Fruit fly (Drosophila melanogaster): ENCODE measurements around the gene Ada1-2.
"Not testable (repeated sequence)": the region's sequence is repeated elsewhere in the genome, so short reads cannot be mapped to it uniquely, and the experiment has no call there.

Ada1-2 gene

DNA sequence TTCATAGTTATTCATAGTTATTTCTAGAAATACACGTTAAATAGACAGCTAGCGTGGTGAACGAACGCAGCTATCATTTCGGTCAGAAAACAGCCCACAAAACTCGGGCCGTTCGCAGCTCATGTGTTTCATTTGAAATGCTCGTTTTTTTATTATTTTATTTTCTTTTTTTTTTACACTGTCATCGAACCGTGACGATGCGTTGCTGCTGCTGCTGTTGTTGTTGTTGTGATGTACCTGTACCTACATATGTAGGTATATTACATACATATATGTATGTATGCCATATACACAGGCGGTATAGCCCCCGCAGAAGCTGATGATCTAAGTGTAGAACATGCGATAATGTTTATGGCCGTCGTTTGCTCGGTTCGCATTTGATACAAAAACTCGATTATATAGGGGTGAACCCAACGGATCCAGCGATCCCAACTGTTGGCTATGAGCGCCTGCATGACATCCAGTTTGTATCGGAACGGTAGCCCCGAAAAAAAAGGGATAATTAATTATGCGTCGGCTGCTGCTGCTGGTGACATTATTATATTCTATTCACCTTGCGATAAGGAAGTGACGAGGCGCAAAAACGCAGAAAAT lies 19.5 kb upstream of the Ada1-2 start:
- TF ChIP-seq CG8478 (optimal IDR thresholded peaks at IDR 0.05) (no peak), CTCF (optimal IDR thresholded peaks at IDR 0.05) (no peak)

DNA sequence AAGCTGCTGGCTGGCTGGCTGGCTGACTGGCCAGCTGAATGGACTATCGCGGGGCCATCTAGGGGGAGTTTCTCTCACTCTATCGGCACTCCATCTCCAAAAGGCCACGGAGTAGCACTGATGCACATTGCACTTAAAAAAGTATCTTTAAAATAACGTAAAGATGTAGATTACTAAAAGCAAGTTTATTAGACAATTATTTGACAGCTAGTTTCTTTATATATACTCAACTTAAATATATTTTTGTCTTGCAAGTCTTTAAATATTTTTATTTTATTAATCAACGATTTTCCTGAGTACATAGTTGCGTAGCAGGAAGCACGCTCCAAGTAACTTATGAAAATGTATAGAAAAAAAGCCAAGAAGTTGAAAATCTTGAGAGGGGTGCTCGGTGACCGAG lies 15.7 kb upstream of the Ada1-2 start:
- TF ChIP-seq CTCF (optimal IDR thresholded peaks at IDR 0.05) (no peak), CG8478 (optimal IDR thresholded peaks at IDR 0.05) (no peak)

DNA sequence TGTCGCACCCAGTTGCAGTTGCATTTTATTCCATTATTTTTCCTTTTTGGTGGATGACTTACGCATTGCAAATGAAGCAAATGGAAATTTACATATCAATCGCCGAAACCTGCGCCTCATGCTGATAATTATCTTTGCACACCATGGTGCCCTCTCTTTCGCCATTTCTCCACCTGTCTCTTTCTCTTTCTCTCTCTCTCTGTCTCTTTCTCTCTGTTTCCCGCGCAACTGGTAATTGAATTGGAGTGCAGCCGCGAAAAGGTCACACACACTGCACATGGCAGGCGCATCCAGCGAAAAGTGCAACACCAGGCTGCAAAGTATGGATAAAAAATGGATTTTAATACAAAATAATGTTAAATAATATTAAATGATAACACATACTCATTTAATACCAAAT lies 15.0 kb upstream of the Ada1-2 start:
- TF ChIP-seq CG8478 (optimal IDR thresholded peaks at IDR 0.05) (no peak), CTCF (optimal IDR thresholded peaks at IDR 0.05) (no peak)

DNA sequence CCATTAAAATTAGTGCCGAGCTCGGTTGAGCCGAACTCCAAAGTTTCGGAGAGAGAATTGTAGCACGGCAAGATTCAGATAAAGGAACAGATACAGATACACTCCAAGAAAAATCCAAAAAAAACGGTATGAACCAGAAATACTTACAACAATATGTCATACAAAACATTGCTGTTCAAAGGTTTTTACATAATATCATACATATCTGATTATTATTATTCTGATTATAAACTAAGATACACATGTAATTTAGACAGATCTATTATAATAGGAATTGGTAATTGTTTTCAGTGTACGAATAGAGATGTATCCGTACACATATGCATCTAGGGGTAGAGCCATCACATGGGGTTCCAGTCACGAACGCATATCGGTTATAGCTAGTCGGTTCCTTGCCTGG lies 12.6 kb upstream of the Ada1-2 start:
- TF ChIP-seq CTCF (optimal IDR thresholded peaks at IDR 0.05): no peak
- no peak for TF ChIP-seq CG8478 (optimal IDR thresholded peaks at IDR 0.05)

DNA sequence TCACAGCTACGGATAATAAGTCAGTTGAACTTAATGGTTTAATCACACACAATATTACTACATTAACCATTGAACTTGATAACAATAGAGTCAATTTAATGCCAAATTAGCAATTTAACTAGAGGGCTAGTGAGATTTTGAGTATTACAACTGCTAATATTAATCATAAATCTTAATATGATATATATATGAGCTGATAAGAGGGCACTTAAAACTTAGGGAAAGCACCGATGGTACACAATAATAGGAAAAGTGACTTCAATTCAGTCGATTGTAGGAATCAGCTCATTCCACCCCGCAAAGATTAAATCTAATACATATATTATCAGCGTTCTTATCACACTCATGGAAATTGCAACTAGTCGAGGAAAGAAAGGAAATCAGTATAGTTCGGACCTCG lies 11.5 kb upstream of the Ada1-2 start, which contains the start of gene CG16965:
TSS of gene CG16965 (plus strand) at position 382 of the 400 bp plus-strand sequence.
- no peak for TF ChIP-seq CTCF (optimal IDR thresholded peaks at IDR 0.05)
- no peak for TF ChIP-seq CG8478 (optimal IDR thresholded peaks at IDR 0.05)

DNA sequence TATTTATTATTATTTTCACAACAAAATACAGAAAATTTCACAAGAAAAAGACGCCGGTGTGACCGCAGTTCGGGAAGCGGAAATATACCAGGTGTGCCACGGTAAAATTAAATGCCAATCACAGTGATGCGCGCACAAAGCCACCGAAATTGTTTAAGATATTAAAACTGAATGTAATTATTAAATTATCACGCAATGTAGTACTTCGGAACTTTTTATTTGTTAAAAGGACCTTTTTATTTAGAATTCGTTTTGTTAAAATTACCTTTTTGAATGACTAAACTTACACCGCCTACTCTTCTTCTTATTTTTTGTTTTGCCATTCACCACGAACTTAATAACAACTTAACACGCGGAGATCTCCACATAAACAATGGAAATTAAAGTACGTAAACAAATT lies 4.8 kb upstream of the Ada1-2 start, which contains the start of the genes CG6686 and CG34163:
TSS of gene CG6686 (minus strand) at position 95 of the 400 bp plus-strand sequence.
TSS of gene CG34163 (plus strand) at position 326 of the 400 bp plus-strand sequence.
- TF ChIP-seq CTCF (optimal IDR thresholded peaks at IDR 0.05) (no peak), CG8478 (optimal IDR thresholded peaks at IDR 0.05) (no peak)

DNA sequence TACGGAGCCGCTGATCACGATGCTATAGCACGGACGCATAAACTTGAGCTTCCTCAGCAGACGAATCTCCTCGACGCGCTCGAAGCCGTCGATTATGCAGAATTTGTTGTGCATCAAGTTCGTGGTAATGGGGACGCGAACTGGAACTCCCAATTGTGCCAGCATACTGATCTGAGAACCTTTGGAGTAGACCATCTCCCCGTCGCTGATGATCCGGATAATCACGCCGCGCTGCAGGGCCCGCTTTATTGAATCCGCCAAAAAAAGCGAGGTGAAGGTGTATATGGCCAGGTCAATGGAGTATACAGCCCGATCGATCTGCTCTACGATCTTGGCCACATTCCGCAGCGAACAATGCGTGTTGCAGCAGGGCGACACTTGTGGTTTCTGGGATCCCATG lies 3.5 kb upstream of the Ada1-2 start:
- TF ChIP-seq CTCF (optimal IDR thresholded peaks at IDR 0.05) (no peak), CG8478 (optimal IDR thresholded peaks at IDR 0.05) (no peak)

DNA sequence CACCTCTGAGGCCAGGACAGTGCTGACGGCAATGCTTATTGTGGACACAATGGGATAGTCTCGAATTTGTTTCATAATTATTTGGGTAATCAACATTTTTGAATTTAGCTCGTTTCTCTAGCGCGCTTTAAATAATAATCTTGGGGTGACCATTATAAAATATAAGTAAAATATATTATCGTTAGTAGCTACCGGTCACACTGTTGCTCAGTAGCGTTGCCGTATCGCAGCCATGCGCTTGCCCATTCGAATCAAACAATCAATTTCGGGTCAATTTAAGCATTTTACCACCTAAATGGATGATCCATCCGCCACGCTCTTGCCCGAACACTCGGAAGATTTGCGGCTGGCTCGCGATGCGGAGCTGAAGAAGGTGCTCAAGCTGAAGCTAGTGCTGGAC lies 3.0 kb upstream of the Ada1-2 start, which contains the start of the genes zuc and dgt2:
TSS of gene zuc (minus strand) at position 154 of the 400 bp plus-strand sequence.
TSS of gene dgt2 (plus strand) at position 208 of the 400 bp plus-strand sequence.
- TF ChIP-seq CTCF (optimal IDR thresholded peaks at IDR 0.05) (no peak), CG8478 (optimal IDR thresholded peaks at IDR 0.05) (no peak)

DNA sequence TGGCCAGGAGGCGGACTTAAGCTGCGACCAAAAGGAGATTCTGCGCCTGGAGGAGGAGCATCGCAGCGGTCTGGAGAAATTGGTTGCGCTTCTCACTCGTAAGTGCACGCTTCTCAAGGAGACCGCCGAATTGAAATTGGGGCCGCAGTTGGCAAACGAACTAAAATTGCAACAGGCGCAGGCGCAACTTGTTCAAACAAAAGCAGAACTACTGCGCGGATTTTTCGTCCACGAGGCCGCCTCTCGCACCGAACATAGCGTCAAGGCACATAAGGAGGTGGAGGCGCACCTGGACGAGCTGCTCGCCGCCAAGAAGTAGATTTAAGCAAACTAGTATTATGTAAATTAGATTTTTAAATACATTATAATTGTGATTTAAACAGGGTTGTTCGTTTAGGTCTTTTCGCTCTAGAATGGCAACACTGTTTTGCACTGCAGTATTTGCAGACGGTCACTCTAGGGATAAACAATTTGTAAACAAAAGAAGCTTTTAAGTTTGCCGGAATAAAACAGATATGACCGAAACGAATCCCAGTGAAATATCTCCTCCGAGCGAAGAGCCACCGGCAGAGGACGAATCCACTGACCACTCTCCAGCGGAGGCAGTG lies 2.1 kb upstream of the Ada1-2 start, which contains the start of gene escl:
TSS of gene escl (plus strand) at position 470 of the 608 bp plus-strand sequence.
- TF ChIP-seq CG8478 (optimal IDR thresholded peaks at IDR 0.05) (no peak), CTCF (optimal IDR thresholded peaks at IDR 0.05) (no peak)

DNA sequence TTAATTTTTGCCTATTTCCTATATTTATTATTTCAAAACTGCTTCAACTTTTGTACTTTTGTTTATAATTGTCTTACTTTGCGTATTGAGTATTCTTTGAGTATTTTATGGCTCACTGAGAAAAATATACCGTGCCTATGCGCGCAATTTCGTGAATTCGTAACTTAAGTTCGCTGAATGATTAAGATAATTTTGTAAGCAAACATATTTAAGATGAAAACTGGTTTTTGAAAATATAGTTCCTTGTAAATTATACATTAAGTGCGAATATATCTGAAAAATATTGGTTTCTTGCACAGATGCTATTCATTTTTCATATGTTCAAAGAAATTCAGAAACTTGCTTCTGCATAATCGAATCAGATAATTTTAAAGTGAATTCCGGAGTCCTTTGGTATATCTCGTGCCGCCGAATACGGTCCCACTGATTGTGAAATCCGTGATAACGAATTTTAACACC lies 2.7 kb downstream of the Ada1-2 start, which contains the start of the genes CG18789 and Qtzl:
TSS of gene CG18789 (minus strand) at position 101 of the 459 bp plus-strand sequence.
TSS of gene Qtzl (plus strand) at position 409 of the 459 bp plus-strand sequence.
- TF ChIP-seq CTCF, CG8478 (optimal IDR thresholded peaks at IDR 0.05): not testable (repeated sequence)

DNA sequence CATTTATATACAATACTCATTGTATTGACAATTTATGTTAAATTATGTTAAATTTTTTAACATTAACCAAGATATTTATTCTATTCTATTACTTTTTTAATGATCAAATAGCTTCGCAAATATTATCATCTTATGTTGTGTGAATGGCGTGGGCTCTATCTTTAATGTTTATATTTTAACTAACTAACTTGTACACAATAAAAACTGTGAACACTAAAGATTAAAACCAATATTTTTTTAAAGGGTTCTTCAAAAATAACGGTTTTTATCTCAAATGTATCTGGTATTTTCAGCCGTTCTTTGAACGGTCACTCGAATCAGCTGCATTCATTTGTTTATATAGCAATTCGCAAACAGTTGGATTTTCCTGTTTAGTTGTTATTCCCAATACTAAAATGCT lies 3.8 kb downstream of the Ada1-2 start, which contains the start of gene Ada1-1:
TSS of gene Ada1-1 (plus strand) at position 301 of the 400 bp plus-strand sequence.
- not testable (repeated sequence) for TF ChIP-seq CTCF, CG8478 (optimal IDR thresholded peaks at IDR 0.05)

DNA sequence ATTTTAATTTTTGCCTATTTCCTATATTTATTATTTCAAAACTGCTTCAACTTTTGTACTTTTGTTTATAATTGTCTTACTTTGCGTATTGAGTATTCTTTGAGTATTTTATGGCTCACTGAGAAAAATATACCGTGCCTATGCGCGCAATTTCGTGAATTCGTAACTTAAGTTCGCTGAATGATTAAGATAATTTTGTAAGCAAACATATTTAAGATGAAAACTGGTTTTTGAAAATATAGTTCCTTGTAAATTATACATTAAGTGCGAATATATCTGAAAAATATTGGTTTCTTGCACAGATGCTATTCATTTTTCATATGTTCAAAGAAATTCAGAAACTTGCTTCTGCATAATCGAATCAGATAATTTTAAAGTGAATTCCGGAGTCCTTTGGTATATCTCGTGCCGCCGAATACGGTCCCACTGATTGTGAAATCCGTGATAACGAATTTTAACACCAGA lies 6.6 kb downstream of the Ada1-2 start, which contains the start of the genes CG18787 and Nfs1:
TSS of gene CG18787 (minus strand) at position 101 of the 465 bp plus-strand sequence.
TSS of gene Nfs1 (plus strand) at position 415 of the 465 bp plus-strand sequence.
- TF ChIP-seq CG8478, CTCF (optimal IDR thresholded peaks at IDR 0.05): not testable (repeated sequence)

DNA sequence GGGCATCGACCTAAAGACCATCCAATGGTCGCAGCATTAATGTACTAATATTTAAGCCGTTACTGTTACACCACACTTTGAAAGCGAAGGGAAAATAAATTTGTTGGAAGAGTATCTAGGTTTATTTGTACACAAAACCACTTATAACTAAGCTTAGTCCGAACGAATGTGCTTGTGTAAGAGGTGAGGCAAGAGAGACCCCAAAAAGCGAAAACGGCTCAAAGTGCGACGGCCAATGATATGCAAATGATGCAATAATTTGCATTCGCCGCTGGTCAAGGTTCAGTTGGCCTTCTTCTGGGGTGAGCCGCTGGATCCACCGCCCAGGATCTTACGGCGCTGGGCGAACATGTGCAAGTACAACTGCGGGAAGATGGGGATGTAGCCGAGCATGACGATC lies 8.4 kb downstream of the Ada1-2 start:
- TF ChIP-seq CG8478 (optimal IDR thresholded peaks at IDR 0.05): no peak
- TF ChIP-seq CTCF (optimal IDR thresholded peaks at IDR 0.05): no peak

DNA sequence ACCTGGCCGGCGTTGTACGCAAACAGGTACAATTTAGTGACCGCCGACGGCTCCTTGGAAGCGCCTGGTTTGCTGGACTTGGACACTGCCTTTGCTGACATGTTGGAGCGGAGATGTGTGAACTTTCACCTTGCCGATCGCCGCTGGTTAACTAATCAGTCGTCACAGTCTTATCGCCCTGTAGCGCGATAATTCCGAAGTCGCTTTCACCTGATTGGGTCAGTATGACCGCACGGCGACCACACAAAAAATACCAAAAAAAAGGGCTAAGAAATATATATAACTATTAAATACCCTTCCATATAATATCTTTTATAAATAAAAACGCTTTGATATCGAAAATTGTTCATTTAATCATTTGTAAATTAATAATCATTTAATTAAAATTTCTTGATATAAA lies 9.3 kb downstream of the Ada1-2 start, which contains the start of gene Hacd1:
TSS of gene Hacd1 (minus strand) at position 216 of the 400 bp plus-strand sequence.
- TF ChIP-seq CG8478 (optimal IDR thresholded peaks at IDR 0.05): no peak
- TF ChIP-seq CTCF (optimal IDR thresholded peaks at IDR 0.05): no peak
